Worm (Caenorhabditis elegans): ENCODE data around the gene gcy-20.

DNA sequence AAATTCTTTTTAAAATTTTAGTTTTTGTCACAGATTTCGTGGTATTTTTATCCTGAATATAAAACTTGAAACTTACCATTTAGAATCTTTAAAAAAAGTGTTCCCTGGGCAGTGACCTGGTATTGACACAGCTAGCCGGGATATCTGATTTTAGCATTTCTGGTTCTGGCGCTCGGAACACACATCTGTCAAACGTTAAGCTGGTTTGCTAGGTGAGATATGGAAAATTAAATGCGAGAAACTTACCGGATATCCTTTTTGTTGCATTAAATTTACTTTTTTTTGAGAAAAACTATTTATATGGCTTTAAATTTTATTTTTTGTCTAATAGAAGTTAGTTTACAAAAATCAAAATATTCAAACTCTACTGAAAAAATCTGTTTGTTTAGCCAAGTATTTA is 32.2 kb upstream of the gcy-20 start, which contains the start of gene F28G4.4:
- TF ChIP-seq elt-3 (tag; optimal IDR thresholded peaks at IDR 0.05) (no peak), unc-98 (GFP tag; IDR thresholded peaks at IDR 0.05) (no peak), lir-3 (tag; optimal IDR thresholded peaks at IDR 0.05; ENCODE audit: poor library complexity) (no peak)
